Worm (Caenorhabditis elegans): ENCODE measurements around the gene phat-8.

Gene phat-8

ce11 chrII:12518809-12519344 is 47.3 kb downstream of the phat-8 start, which contains the start of gene srh-70:
Gene srh-70 (minus strand): TSS chrII:12518859.
- TF ChIP-seq ceh-19 (GFP tag; optimal IDR thresholded peaks at IDR 0.05) (no peak), fax-1 (tag; optimal IDR thresholded peaks at IDR 0.05) (no peak), pros-1 (tag; optimal IDR thresholded peaks at IDR 0.05) (no peak), ztf-16 (tag; optimal IDR thresholded peaks at IDR 0.05) (no peak)

ce11 chrII:12519616-12520015 is 48.0 kb downstream of the phat-8 start, which contains the start of gene ceh-99:
Gene ceh-99 (plus strand): TSS chrII:12519981.
- TF ChIP-seq sox-2 (GFP tag; IDR thresholded peaks at IDR 0.05) (no peak), odd-2 (tag; optimal IDR thresholded peaks at IDR 0.05) (no peak), pha-2 (tag; optimal IDR thresholded peaks at IDR 0.05) (no peak), hlh-30 (tag; optimal IDR thresholded peaks at IDR 0.05; ENCODE audit: insufficient read depth) (no peak), C08G9.2 (tag; optimal IDR thresholded peaks at IDR 0.05) (no peak), nfya-1 (tag; optimal IDR thresholded peaks at IDR 0.05) (no peak), npax-4 (tag; optimal IDR thresholded peaks at IDR 0.05) (no peak), fax-1 (tag; optimal IDR thresholded peaks at IDR 0.05) (no peak), C38D4.7 (GFP tag; optimal IDR thresholded peaks at IDR 0.05) (no peak), nhr-11 (tag; optimal IDR thresholded peaks at IDR 0.05) (no peak), ceh-14 (tag; optimal IDR thresholded peaks at IDR 0.05) (no peak), ttx-3 (tag; optimal IDR thresholded peaks at IDR 0.05) (no peak), tbx-2 (tag; optimal IDR thresholded peaks at IDR 0.05) (no peak), pros-1 (tag; optimal IDR thresholded peaks at IDR 0.05) (no peak)
